Worm (Caenorhabditis elegans) whole organism, L4 larva: ENCODE results near the gene ugt-14.

Experiments used
- ceh-20 ChIP-seq: fragments of 200-800 bp; sonication (Bioruptor generic); IDR thresholded peaks from 2 replicates; pipeline ENCODE4 v1.3.6; 2022; ENCODE audit warnings: missing genetic modification reagents, missing genetic modification characterization, missing compliant biosample characterization
- ceh-82 ChIP-seq: sonication (generic microtip); optimal IDR thresholded peaks from 2 replicates; lab custom pipeline; 2017; ENCODE audit warnings: missing biosample characterization, missing genetic modification characterization
- fkh-10 ChIP-seq: fragments of 150-350 bp; optimal IDR thresholded peaks from 2 replicates; lab custom pipeline; 2014; ENCODE audit warnings: missing biosample characterization, missing genetic modification reagents, missing genetic modification characterization
- jun-1 ChIP-seq: fragments of 150-350 bp; optimal IDR thresholded peaks from 2 replicates; lab custom pipeline; 2014; ENCODE audit warnings: missing biosample characterization, missing genetic modification reagents, missing genetic modification characterization
- nhr-11 ChIP-seq: fragments of 150-350 bp; optimal IDR thresholded peaks from 2 replicates; lab custom pipeline; 2014; ENCODE audit warnings: missing biosample characterization, missing genetic modification characterization
- pha-4 ChIP-seq, 2 experiments: fragments of 150-350 bp in 1 of 2; fragments of 200-800 bp in 1 of 2; sonication (Bioruptor generic) in 1 of 2; IDR thresholded peaks in 1 of 2; optimal IDR thresholded peaks in 1 of 2; 2 replicates each; pipeline versions ENCODE4 v1.3.6 to Lab custom; 2014 to 2022; ENCODE audit warnings: missing genetic modification characterization in 2 of 2, missing genetic modification reagents in 2 of 2, missing biosample characterization in 1 of 2, missing compliant biosample characterization in 1 of 2
- pqm-1 ChIP-seq: sonication (generic microtip); optimal IDR thresholded peaks from 2 replicates; lab custom pipeline; 2017; ENCODE audit warnings: missing biosample characterization, missing genetic modification characterization
- rbr-2 ChIP-seq: sonication (generic microtip); optimal IDR thresholded peaks from 2 replicates; lab custom pipeline; 2016; ENCODE audit warnings: missing genotype, missing genetic modification characterization, missing compliant biosample characterization
- tag-97 ChIP-seq: fragments of 200-800 bp; sonication (Bioruptor generic); IDR thresholded peaks from 2 replicates; pipeline ENCODE4 v1.3.6; 2022; ENCODE audit warnings: missing genetic modification characterization, missing compliant biosample characterization
- unc-39 ChIP-seq: sonication (generic microtip); optimal IDR thresholded peaks from 2 replicates; lab custom pipeline; 2017; ENCODE audit warnings: missing biosample characterization, missing genetic modification characterization
- unc-62 ChIP-seq, 3 experiments: fragments of 150-350 bp in 1 of 3; sonication (generic microtip); optimal IDR thresholded peaks in 2 of 3; peaks in 1 of 3; 1 replicate in 1 of 3; 2 replicates in 2 of 3; lab custom pipeline; 2014 to 2017; ENCODE audit warnings: missing biosample characterization in 3 of 3, missing genetic modification characterization in 3 of 3, missing genetic modification reagents in 3 of 3, missing genotype in 1 of 3

- TF ChIP-seq unc-39 (tag; lab: Kevin White, UChicago) (no peak), ceh-20 (GFP tag; lab: Robert Waterston, UW) (no peak), tag-97 (GFP tag; lab: Robert Waterston, UW) (no peak), fkh-10 (GFP tag; lab: Kevin White, UChicago) (no peak), nhr-11 (tag; lab: Kevin White, UChicago) (no peak), ceh-82 (tag; lab: Kevin White, UChicago) (no peak), pqm-1 (tag; lab: Kevin White, UChicago) (no peak), rbr-2 (tag; lab: Kevin White, UChicago) (no peak), jun-1 (tag; lab: Kevin White, UChicago) (no peak), unc-62 (GFP tag; optimal IDR thresholded peaks at IDR 0.05 in 1 of 2; lab: Kevin White, UChicago) (no peak), unc-62 (tag; optimal IDR thresholded peaks at IDR 0.05; lab: Kevin White, UChicago) (no peak), pha-4 (GFP tag; IDR thresholded peaks at IDR 0.05; lab: Robert Waterston, UW) (no peak), pha-4 (tag; optimal IDR thresholded peaks at IDR 0.05; lab: Kevin White, UChicago) (no peak)
These were observed 51.6 kb downstream of the ugt-14 start for ce11 chrV:4957619-4958018.
